Worm (Caenorhabditis elegans) whole organism, L3 larva: ENCODE data around the gene mls-2.
A peak's percentile ranks its signal among the peaks of the same experiment; 100 is the strongest.

Experiments used
- ZK546.5 ChIP-seq: sonication (generic microtip); optimal IDR thresholded peaks from 2 replicates; lab custom pipeline; 2017; ENCODE audit warnings: missing biosample characterization, missing genetic modification characterization
- aly-2 ChIP-seq: fragments of 150-350 bp; optimal IDR thresholded peaks from 2 replicates; lab custom pipeline; 2014; ENCODE audit warnings: missing biosample characterization, missing genetic modification characterization
- ceh-16 ChIP-seq: sonication (generic microtip); optimal IDR thresholded peaks from 2 replicates; lab custom pipeline; 2017; ENCODE audit warnings: missing biosample characterization, missing genetic modification characterization
- ceh-9 ChIP-seq: sonication (generic microtip); optimal IDR thresholded peaks from 2 replicates; lab custom pipeline; 2018; ENCODE audit warnings: missing biosample characterization, missing genetic modification characterization
- daf-12 ChIP-seq: fragments of 150-350 bp; optimal IDR thresholded peaks from 2 replicates; lab custom pipeline; 2014; ENCODE audit warnings: missing biosample characterization, missing genetic modification reagents, missing genetic modification characterization
- egl-5 ChIP-seq: fragments of 150-350 bp; optimal IDR thresholded peaks from 2 replicates; lab custom pipeline; 2017; ENCODE audit warnings: missing biosample characterization, missing genetic modification reagents, missing genetic modification characterization, inconsistent platforms
- elt-1 ChIP-seq: fragments of 150-350 bp; optimal IDR thresholded peaks from 2 replicates; lab custom pipeline; 2014; ENCODE audit warnings: missing biosample characterization, missing genetic modification characterization
- elt-2 ChIP-seq: sonication (generic microtip); optimal IDR thresholded peaks from 2 replicates; lab custom pipeline; 2016; ENCODE audit warnings: missing genetic modification reagents, mild to moderate bottlenecking, missing genetic modification characterization, missing compliant biosample characterization
- fkh-10 ChIP-seq: sonication (generic microtip); optimal IDR thresholded peaks from 2 replicates; lab custom pipeline; 2017; ENCODE audit warnings: missing biosample characterization, missing genetic modification reagents, missing genetic modification characterization
- fos-1 ChIP-seq: fragments of 150-350 bp; optimal IDR thresholded peaks from 2 replicates; lab custom pipeline; 2014; ENCODE audit warnings: missing biosample characterization, missing genetic modification characterization
- hmg-11 ChIP-seq: sonication (generic microtip); optimal IDR thresholded peaks from 2 replicates; lab custom pipeline; 2016; ENCODE audit warnings: missing genetic modification characterization, missing compliant biosample characterization
- jun-1 ChIP-seq: fragments of 150-350 bp; optimal IDR thresholded peaks from 2 replicates; lab custom pipeline; 2014; ENCODE audit warnings: missing biosample characterization, missing genetic modification reagents, missing genetic modification characterization
- lin-39 ChIP-seq: fragments of 150-350 bp; optimal IDR thresholded peaks from 2 replicates; lab custom pipeline; 2018; ENCODE audit warnings: missing biosample characterization, missing genetic modification reagents, missing genetic modification characterization
- mdl-1 ChIP-seq: fragments of 150-350 bp; optimal IDR thresholded peaks from 2 replicates; lab custom pipeline; 2014; ENCODE audit warnings: missing biosample characterization, missing genetic modification characterization
- mml-1 ChIP-seq: fragments of 150-350 bp; sonication (generic microtip); optimal IDR thresholded peaks from 3 replicates; lab custom pipeline; 2014; ENCODE audit warnings: missing biosample characterization, missing genetic modification characterization
- nfya-1 ChIP-seq: sonication (generic microtip); optimal IDR thresholded peaks from 2 replicates; lab custom pipeline; 2017; ENCODE audit warnings: missing genetic modification characterization, mild to moderate bottlenecking, missing compliant biosample characterization, antibody characterized with exemption, moderate library complexity; ENCODE audit not compliant: insufficient read depth
- nhr-12 ChIP-seq: fragments of 150-350 bp; optimal IDR thresholded peaks from 2 replicates; lab custom pipeline; 2014; ENCODE audit warnings: missing biosample characterization, missing genetic modification characterization
- nhr-23 ChIP-seq: fragments of 150-350 bp; optimal IDR thresholded peaks from 2 replicates; lab custom pipeline; 2014; ENCODE audit warnings: missing biosample characterization, missing genetic modification reagents, missing genetic modification characterization
- nhr-237 ChIP-seq: fragments of 150-350 bp; optimal IDR thresholded peaks from 2 replicates; lab custom pipeline; 2014; ENCODE audit warnings: missing biosample characterization, missing genetic modification characterization
- nhr-25 ChIP-seq: sonication (generic microtip); optimal IDR thresholded peaks from 2 replicates; lab custom pipeline; 2017; ENCODE audit warnings: missing biosample characterization, missing genetic modification characterization
- nhr-28 ChIP-seq: fragments of 150-350 bp; optimal IDR thresholded peaks from 2 replicates; lab custom pipeline; 2014; ENCODE audit warnings: missing biosample characterization, missing genetic modification characterization
- nhr-43 ChIP-seq: sonication (generic microtip); optimal IDR thresholded peaks from 2 replicates; lab custom pipeline; 2016; ENCODE audit warnings: mild to moderate bottlenecking, missing genetic modification characterization, missing compliant biosample characterization; ENCODE audit not compliant: poor library complexity, severe bottlenecking
- nhr-67 ChIP-seq: fragments of 150-350 bp; optimal IDR thresholded peaks from 2 replicates; lab custom pipeline; 2014; ENCODE audit warnings: missing biosample characterization, missing genetic modification characterization
- nhr-76 ChIP-seq: fragments of 150-350 bp; sonication (generic microtip); optimal IDR thresholded peaks from 5 replicates; lab custom pipeline; 2014; ENCODE audit warnings: missing biosample characterization, missing genetic modification characterization
- nhr-77 ChIP-seq: fragments of 150-350 bp; optimal IDR thresholded peaks from 2 replicates; lab custom pipeline; 2014; ENCODE audit warnings: missing biosample characterization, missing genetic modification characterization
- pha-4 ChIP-seq: fragments of 150-350 bp; optimal IDR thresholded peaks from 2 replicates; lab custom pipeline; 2014; ENCODE audit warnings: missing biosample characterization, missing genetic modification reagents, missing genetic modification characterization
- sea-2 ChIP-seq: fragments of 150-350 bp; sonication (generic microtip); optimal IDR thresholded peaks from 4 replicates; lab custom pipeline; 2014; ENCODE audit warnings: missing biosample characterization, missing genetic modification reagents, missing genetic modification characterization
- skn-1 ChIP-seq: fragments of 150-350 bp; optimal IDR thresholded peaks from 2 replicates; lab custom pipeline; 2014; ENCODE audit warnings: missing biosample characterization, missing genetic modification characterization
- unc-39 ChIP-seq: sonication (generic microtip); optimal IDR thresholded peaks from 4 replicates; lab custom pipeline; 2017; ENCODE audit warnings: missing biosample characterization, missing genetic modification characterization
- unc-62 ChIP-seq: fragments of 150-350 bp; sonication (generic microtip); optimal IDR thresholded peaks from 4 replicates; lab custom pipeline; 2014; ENCODE audit warnings: missing biosample characterization, missing genetic modification reagents, missing genetic modification characterization
- zag-1 ChIP-seq: fragments of 150-350 bp; optimal IDR thresholded peaks from 2 replicates; lab custom pipeline; 2014; ENCODE audit warnings: missing biosample characterization, missing genetic modification characterization
- ztf-4 ChIP-seq: fragments of 150-350 bp; optimal IDR thresholded peaks from 2 replicates; lab custom pipeline; 2014; ENCODE audit warnings: missing biosample characterization, missing genetic modification characterization

Gene mls-2

ce11 chrX:4761540-4761939 is at the start of gene mls-2:
TSS of gene mls-2 (minus strand) at chrX:4761640.
- TF ChIP-seq unc-39 = no peak
- no peak for TF ChIP-seq nhr-12 (tag; lab: Kevin White, UChicago)
- no peak for TF ChIP-seq sea-2
- TF ChIP-seq ZK546.5 (tag; lab: Kevin White, UChicago) = no peak
- no peak for TF ChIP-seq zag-1 (tag; lab: Kevin White, UChicago)
- no peak for TF ChIP-seq aly-2 (tag; lab: Kevin White, UChicago)
- no peak for TF ChIP-seq nhr-23 (tag; lab: Kevin White, UChicago)
- TF ChIP-seq nhr-237 = no peak
- no peak for TF ChIP-seq nhr-28 (tag; lab: Kevin White, UChicago)
- no peak for TF ChIP-seq daf-12
- no peak for TF ChIP-seq nhr-77
- TF ChIP-seq ceh-9 (tag; lab: Kevin White, UChicago) = no peak
- no peak for TF ChIP-seq elt-1 (tag; lab: Kevin White, UChicago)
- TF ChIP-seq fos-1 (tag; lab: Kevin White, UChicago) = no peak
- no peak for TF ChIP-seq mml-1 (tag; lab: Kevin White, UChicago)
- no peak for TF ChIP-seq nfya-1 (tag; lab: Kevin White, UChicago)

- TF ChIP-seq ZK546.5 (tag; lab: Kevin White, UChicago) (no peak), nhr-25 (tag; lab: Kevin White, UChicago) (peak; percentile 61), nhr-43 (tag; lab: Kevin White, UChicago) (no peak), elt-2 (tag; lab: Kevin White, UChicago) (no peak), ztf-4 (tag; lab: Kevin White, UChicago) (no peak), mdl-1 (no peak), skn-1 (tag; lab: Kevin White, UChicago) (no peak), nfya-1 (tag; lab: Kevin White, UChicago) (peak; percentile 7), pha-4 (tag; lab: Kevin White, UChicago) (peak; percentile 58), jun-1 (tag; lab: Kevin White, UChicago) (no peak), nhr-67 (tag; lab: Kevin White, UChicago) (no peak)
- TF ChIP-seq, all 47 proteins: peak for 3
Observed at ce11 chrX:4809753-4810424, 48.4 kb upstream of the mls-2 start.

- peak; percentile 27 for TF ChIP-seq nhr-25 (tag; lab: Kevin White, UChicago)
- no peak for TF ChIP-seq fkh-10 (GFP tag; lab: Kevin White, UChicago)
Observed at ce11 chrX:4809189-4809588, 47.7 kb upstream of the mls-2 start.

- TF ChIP-seq ceh-16 (tag; lab: Kevin White, UChicago) (no peak), nhr-23 (tag; lab: Kevin White, UChicago) (peak; percentile 23), nfya-1 (tag; lab: Kevin White, UChicago) (peak; percentile 57), ceh-9 (tag; lab: Kevin White, UChicago) (no peak), daf-12 (no peak)
Observed at ce11 chrX:4808737-4809136, 47.3 kb upstream of the mls-2 start.

ce11 chrX:4803942-4804341 is 42.5 kb upstream of the mls-2 start:
- TF ChIP-seq nhr-76 (tag; lab: Kevin White, UChicago) = no peak
- peak; percentile 53 for TF ChIP-seq lin-39 (tag; lab: Kevin White, UChicago)
- TF ChIP-seq egl-5 (tag; lab: Kevin White, UChicago) = peak; percentile 90
- TF ChIP-seq, all 47 proteins: peak for 2

ce11 chrX:4802255-4802654 is 40.8 kb upstream of the mls-2 start:
- TF ChIP-seq hmg-11 (no peak), lin-39 (tag; lab: Kevin White, UChicago) (peak; percentile 95), ztf-4 (tag; lab: Kevin White, UChicago) (no peak), unc-62 (peak; percentile 56), ZK546.5 (tag; lab: Kevin White, UChicago) (no peak), pha-4 (tag; lab: Kevin White, UChicago) (no peak)
- TF ChIP-seq, all 47 proteins: peak for 2
